Fruit fly (Drosophila melanogaster) whole organism, embryonic: ENCODE results near the gene CG11858.

Experiments used
- Aef1 ChIP-seq: fragments of 200-800 bp; sonication (Bioruptor generic); IDR thresholded peaks from 3 replicates; pipeline ENCODE4 v1.3.6; 2022; ENCODE audit warnings: missing biosample characterization, missing genetic modification characterization
- CG10274 ChIP-seq: fragments of 200-800 bp; sonication (Bioruptor generic); optimal IDR thresholded peaks from 3 replicates; lab custom pipeline; 2017; ENCODE audit warnings: missing biosample characterization, mild to moderate bottlenecking, missing genetic modification characterization
- CG14710 ChIP-seq: fragments of 200-800 bp; sonication (Bioruptor generic); optimal IDR thresholded peaks from 3 replicates; lab custom pipeline; 2019; ENCODE audit warnings: missing biosample characterization, mild to moderate bottlenecking, missing genetic modification characterization, moderate library complexity
- CG15269 ChIP-seq: fragments of 200-800 bp; sonication (Bioruptor generic); optimal IDR thresholded peaks from 2 replicates; lab custom pipeline; 2018; ENCODE audit warnings: missing biosample characterization, mild to moderate bottlenecking, missing genetic modification characterization, moderate library complexity
- CG17612 ChIP-seq: fragments of 200-800 bp; sonication (Bioruptor generic); IDR thresholded peaks from 2 replicates; pipeline ENCODE4 v1.3.6; 2022; ENCODE audit warnings: missing biosample characterization, missing genetic modification characterization
- CG17829 ChIP-seq: fragments of 200-800 bp; optimal IDR thresholded peaks from 2 replicates; lab custom pipeline; 2019; ENCODE audit warnings: missing biosample characterization, mild to moderate bottlenecking, missing genetic modification characterization, moderate library complexity
- CG2875 ChIP-seq: fragments of 200-800 bp; sonication (Bioruptor generic); optimal IDR thresholded peaks from 2 replicates; lab custom pipeline; 2017; ENCODE audit warnings: missing biosample characterization, mild to moderate bottlenecking, missing genetic modification characterization, missing genetic modification reagents
- CG3065 ChIP-seq: fragments of 200-800 bp; sonication (Bioruptor generic); optimal IDR thresholded peaks from 2 replicates; lab custom pipeline; 2016; ENCODE audit warnings: missing biosample characterization, missing genetic modification characterization
- CG32772 ChIP-seq: fragments of 200-800 bp; sonication (Bioruptor generic); IDR thresholded peaks from 2 replicates; pipeline ENCODE4 v1.3.6; 2022; ENCODE audit warnings: missing biosample characterization, missing genetic modification characterization
- CG3847 ChIP-seq: fragments of 200-800 bp; sonication (Bioruptor generic); IDR thresholded peaks from 2 replicates; pipeline ENCODE4 v1.3.6; 2022; ENCODE audit warnings: missing biosample characterization, missing genetic modification characterization
- CG4424 ChIP-seq: fragments of 200-800 bp; sonication (Bioruptor generic); optimal IDR thresholded peaks from 3 replicates; lab custom pipeline; 2016; ENCODE audit warnings: missing biosample characterization, missing genetic modification characterization
- CG4820 ChIP-seq: fragments of 200-800 bp; sonication (Bioruptor generic); optimal IDR thresholded peaks from 3 replicates; lab custom pipeline; 2016; ENCODE audit warnings: missing biosample characterization, missing genetic modification characterization
- CG5180 ChIP-seq: fragments of 200-800 bp; sonication (Bioruptor generic); optimal IDR thresholded peaks from 3 replicates; lab custom pipeline; 2017; ENCODE audit warnings: missing biosample characterization, missing genetic modification characterization, mild to moderate bottlenecking, moderate library complexity, missing genetic modification reagents
- CG6175 ChIP-seq: fragments of 200-800 bp; sonication (Bioruptor generic); IDR thresholded peaks from 3 replicates; pipeline ENCODE4 v1.3.6; 2022; ENCODE audit warnings: missing biosample characterization, missing genetic modification characterization
- CG6689 ChIP-seq: fragments of 200-800 bp; sonication (Bioruptor generic); IDR thresholded peaks from 2 replicates; pipeline ENCODE4 v1.3.6; 2022; ENCODE audit warnings: missing biosample characterization, missing genetic modification characterization
- CG6765 ChIP-seq: fragments of 200-800 bp; sonication (Bioruptor generic); optimal IDR thresholded peaks from 3 replicates; lab custom pipeline; 2017; ENCODE audit warnings: missing biosample characterization, mild to moderate bottlenecking, missing genetic modification characterization
- CG8290 ChIP-seq, 3 experiments: fragments of 200-800 bp; sonication (Bioruptor generic); optimal IDR thresholded peaks; 2 replicates each; lab custom pipeline; 2016 to 2019; ENCODE audit warnings: missing biosample characterization in 3 of 3, missing genetic modification characterization in 3 of 3, mild to moderate bottlenecking in 2 of 3, moderate library complexity in 1 of 3
- CG8944 ChIP-seq: fragments of 200-800 bp; sonication (Bioruptor generic); optimal IDR thresholded peaks from 3 replicates; lab custom pipeline; 2016; ENCODE audit warnings: missing biosample characterization, missing genetic modification characterization
- CG9609 ChIP-seq: fragments of 200-800 bp; sonication (Bioruptor generic); optimal IDR thresholded peaks from 3 replicates; lab custom pipeline; 2016; ENCODE audit warnings: missing biosample characterization, missing genetic modification characterization
- Camta ChIP-seq: fragments of 200-800 bp; sonication (Bioruptor generic); optimal IDR thresholded peaks from 2 replicates; lab custom pipeline; 2016; ENCODE audit warnings: missing biosample characterization, missing genetic modification characterization
- HLH54F ChIP-seq: fragments of 200-800 bp; sonication (Bioruptor generic); optimal IDR thresholded peaks from 3 replicates; lab custom pipeline; 2016; ENCODE audit warnings: missing biosample characterization, missing genetic modification characterization
- HmgZ ChIP-seq: fragments of 200-800 bp; sonication (Bioruptor generic); optimal IDR thresholded peaks from 2 replicates; lab custom pipeline; 2018; ENCODE audit warnings: missing biosample characterization, mild to moderate bottlenecking, missing genetic modification characterization
- Hmr ChIP-seq: fragments of 200-800 bp; sonication (Bioruptor generic); optimal IDR thresholded peaks from 3 replicates; lab custom pipeline; 2017; ENCODE audit warnings: mild to moderate bottlenecking, missing biosample characterization, missing genetic modification reagents, missing genetic modification characterization
- Hr3 ChIP-seq: fragments of 200-800 bp; sonication (Bioruptor generic); optimal IDR thresholded peaks from 3 replicates; lab custom pipeline; 2016; ENCODE audit warnings: missing biosample characterization, missing genetic modification characterization
- Hr39 ChIP-seq: fragments of >200 bp; optimal IDR thresholded peaks from 2 replicates; lab custom pipeline; 2017
- Lim3 ChIP-seq: fragments of 200-800 bp; sonication (Bioruptor generic); IDR thresholded peaks from 2 replicates; pipeline ENCODE4 v1.3.6; 2022; ENCODE audit warnings: missing biosample characterization, missing genetic modification characterization
- Max ChIP-seq: fragments of 200-800 bp; sonication (Bioruptor generic); optimal IDR thresholded peaks from 2 replicates; lab custom pipeline; 2016; ENCODE audit warnings: missing biosample characterization, mild to moderate bottlenecking, missing genetic modification characterization
- Meics ChIP-seq: fragments of 200-800 bp; sonication (Bioruptor generic); optimal IDR thresholded peaks from 2 replicates; lab custom pipeline; 2017; ENCODE audit warnings: missing biosample characterization, mild to moderate bottlenecking, missing genetic modification characterization
- Sox102F ChIP-seq: fragments of 200-800 bp; sonication (Bioruptor generic); optimal IDR thresholded peaks from 2 replicates; lab custom pipeline; 2018; ENCODE audit warnings: missing biosample characterization, mild to moderate bottlenecking, missing genetic modification characterization, moderate library complexity
- Sry-β ChIP-seq: fragments of 200-800 bp; sonication (Bioruptor generic); optimal IDR thresholded peaks from 2 replicates; lab custom pipeline; 2018; ENCODE audit warnings: missing biosample characterization, mild to moderate bottlenecking, missing genetic modification characterization, moderate library complexity
- TFAM ChIP-seq: fragments of 200-800 bp; sonication (Bioruptor generic); optimal IDR thresholded peaks from 2 replicates; lab custom pipeline; 2017; ENCODE audit warnings: missing biosample characterization, missing genetic modification characterization, inconsistent platforms
- Tbp ChIP-seq: fragments of >200 bp; optimal IDR thresholded peaks from 2 replicates; lab custom pipeline; 2018; ENCODE audit warnings: missing biosample characterization, missing genetic modification characterization
- Usf ChIP-seq: fragments of 200-800 bp; sonication (Bioruptor generic); optimal IDR thresholded peaks from 2 replicates; lab custom pipeline; 2017; ENCODE audit warnings: missing genotype, missing biosample characterization, missing genetic modification characterization
- bigmax ChIP-seq: fragments of 200-800 bp; sonication (Bioruptor generic); optimal IDR thresholded peaks from 2 replicates; lab custom pipeline; 2018; ENCODE audit warnings: missing biosample characterization, mild to moderate bottlenecking, missing genetic modification characterization
- br ChIP-seq: fragments of >200 bp; optimal IDR thresholded peaks from 2 replicates; lab custom pipeline; 2017
- ci ChIP-seq: fragments of 200-800 bp; sonication (Bioruptor generic); IDR thresholded peaks from 3 replicates; pipeline ENCODE4 v1.3.6; 2022; ENCODE audit warnings: missing biosample characterization, missing genetic modification characterization
- dimm ChIP-seq: fragments of 200-800 bp; sonication (Bioruptor generic); IDR thresholded peaks from 2 replicates; pipeline ENCODE4 v1.3.6; 2022; ENCODE audit warnings: missing biosample characterization, missing genetic modification characterization
- dm ChIP-seq: fragments of 200-800 bp; sonication (Bioruptor generic); optimal IDR thresholded peaks from 3 replicates; lab custom pipeline; 2016; ENCODE audit warnings: missing biosample characterization, missing genetic modification characterization
- ems ChIP-seq: fragments of 200-800 bp; sonication (Bioruptor generic); optimal IDR thresholded peaks from 3 replicates; lab custom pipeline; 2016; ENCODE audit warnings: missing biosample characterization, missing genetic modification characterization
- esg ChIP-seq: fragments of 200-800 bp; sonication (Bioruptor generic); conservative IDR thresholded peaks from 2 replicates; pipeline ENCODE4 v1.3.6; 2022; ENCODE audit warnings: missing biosample characterization, missing genetic modification characterization
- gce ChIP-seq: fragments of 200-800 bp; sonication (Bioruptor generic); IDR thresholded peaks from 3 replicates; pipeline ENCODE4 v1.3.6; 2022; ENCODE audit warnings: missing biosample characterization, missing genetic modification characterization
- gcm2 ChIP-seq: fragments of 200-800 bp; sonication (Bioruptor generic); optimal IDR thresholded peaks from 2 replicates; lab custom pipeline; 2016; ENCODE audit warnings: missing biosample characterization, missing genetic modification characterization
- gro ChIP-seq: fragments of 200-800 bp; sonication (Bioruptor generic); optimal IDR thresholded peaks from 2 replicates; lab custom pipeline; 2016; ENCODE audit warnings: missing biosample characterization, missing genetic modification characterization
- gsb ChIP-seq: fragments of 200-800 bp; sonication (Bioruptor generic); IDR thresholded peaks from 2 replicates; pipeline ENCODE4 v1.3.6; 2022; ENCODE audit warnings: missing biosample characterization, missing genetic modification characterization
- hkb ChIP-seq, 2 experiments: fragments of 200-800 bp in 1 of 2; fragments of >200 bp in 1 of 2; sonication (Bioruptor generic) in 1 of 2; IDR thresholded peaks in 1 of 2; optimal IDR thresholded peaks in 1 of 2; 2 replicates each; pipeline versions ENCODE4 v1.3.6 to Lab custom; 2017 to 2022; ENCODE audit warnings: missing biosample characterization in 1 of 2, missing genetic modification characterization in 1 of 2
- lmd ChIP-seq: fragments of 200-800 bp; sonication (Bioruptor generic); IDR thresholded peaks from 2 replicates; pipeline ENCODE4 v1.3.6; 2022; ENCODE audit warnings: missing biosample characterization, missing genetic modification characterization
- oc ChIP-seq: fragments of 200-800 bp; sonication (Bioruptor generic); optimal IDR thresholded peaks from 2 replicates; lab custom pipeline; 2018; ENCODE audit warnings: missing biosample characterization, mild to moderate bottlenecking, missing genetic modification characterization, moderate library complexity
- pho ChIP-seq: fragments of 200-800 bp; sonication (Bioruptor generic); optimal IDR thresholded peaks from 2 replicates; lab custom pipeline; 2016; ENCODE audit warnings: missing biosample characterization, missing genetic modification characterization
- pum ChIP-seq: fragments of 200-800 bp; sonication (Bioruptor generic); optimal IDR thresholded peaks from 2 replicates; lab custom pipeline; 2016; ENCODE audit warnings: missing biosample characterization, missing genetic modification characterization
- sd ChIP-seq: fragments of 200-800 bp; sonication (Bioruptor generic); optimal IDR thresholded peaks from 3 replicates; lab custom pipeline; 2018; ENCODE audit warnings: missing biosample characterization, mild to moderate bottlenecking, missing genetic modification characterization, moderate library complexity
- sens-2 ChIP-seq: fragments of 200-800 bp; sonication (Bioruptor generic); IDR thresholded peaks from 2 replicates; pipeline ENCODE4 v1.3.6; 2022; ENCODE audit warnings: missing biosample characterization, missing genetic modification characterization
- shn ChIP-seq: fragments of 200-800 bp; sonication (Bioruptor generic); optimal IDR thresholded peaks from 3 replicates; lab custom pipeline; 2016; ENCODE audit warnings: missing biosample characterization, missing genetic modification characterization
- slbo ChIP-seq: fragments of 200-800 bp; sonication (Bioruptor generic); IDR thresholded peaks from 2 replicates; pipeline ENCODE4 v1.3.6; 2022; ENCODE audit warnings: missing biosample characterization, missing genetic modification characterization

The CG11858 gene

dm6 chr3R:25281165-25281564 lies 18.6 kb downstream of the CG11858 start, which contains the start of gene CG11892 (continued):
- TF ChIP-seq CG32772 (GFP tag; lab: Robert Waterston, UW) (no peak), CG8944 (GFP tag; lab: Kevin White, UChicago) (no peak), CG6175 (no peak), pho (GFP tag; lab: Kevin White, UChicago) (no peak), Meics (peak; percentile 55), Hmr (GFP tag; lab: Kevin White, UChicago) (peak; percentile 73), shn (GFP tag; lab: Kevin White, UChicago) (no peak), CG3065 (no peak), CG4424 (GFP tag; lab: Kevin White, UChicago) (no peak), Camta (GFP tag; lab: Kevin White, UChicago) (no peak), HmgZ (tag; lab: Kevin White, UChicago) (peak; percentile 32), Tbp (GFP tag; lab: Kevin White, UChicago) (no peak), dimm (GFP tag; lab: Robert Waterston, UW) (no peak), Max (no peak), HLH54F (GFP tag; lab: Kevin White, UChicago) (no peak), gcm2 (GFP tag; lab: Kevin White, UChicago) (no peak), CG10274 (GFP tag; lab: Kevin White, UChicago) (no peak), CG2875 (GFP tag; lab: Kevin White, UChicago) (no peak), CG8290 (GFP tag; optimal IDR thresholded peaks at IDR 0.05; lab: Kevin White, UChicago) (no peak), CG8290 (tag; optimal IDR thresholded peaks at IDR 0.05; lab: Kevin White, UChicago) (peak in 1 of 2 experiments; percentile 93), gsb (GFP tag; lab: Robert Waterston, UW) (no peak), esg (no peak), sens-2 (GFP tag; lab: Robert Waterston, UW) (no peak), oc (tag; lab: Kevin White, UChicago) (no peak), CG3847 (GFP tag; lab: Robert Waterston, UW) (no peak), CG6689 (GFP tag; lab: Robert Waterston, UW) (no peak), bigmax (GFP tag; lab: Kevin White, UChicago) (no peak), CG15269 (tag; lab: Kevin White, UChicago) (peak; percentile 60), Sry-β (GFP tag; lab: Kevin White, UChicago) (no peak), slbo (GFP tag; lab: Robert Waterston, UW) (no peak), Aef1 (no peak), CG4820 (GFP tag; lab: Kevin White, UChicago) (no peak), br (no peak), dm (GFP tag; lab: Kevin White, UChicago) (no peak), hkb (optimal IDR thresholded peaks at IDR 0.05; lab: Kevin White, UChicago) (no peak), hkb (GFP tag; IDR thresholded peaks at IDR 0.05; lab: Robert Waterston, UW) (peak; percentile 27; the same call in 1 of the 2 replicates), CG9609 (GFP tag; lab: Kevin White, UChicago) (no peak), CG6765 (GFP tag; lab: Kevin White, UChicago) (peak; percentile 30), Lim3 (no peak), gro (GFP tag; lab: Kevin White, UChicago) (no peak), CG14710 (tag; lab: Kevin White, UChicago) (no peak), gce (no peak), sd (tag; lab: Kevin White, UChicago) (peak; percentile 31), Sox102F (GFP tag; lab: Kevin White, UChicago) (peak; percentile 37), Hr39 (lab: Kevin White, UChicago) (no peak), ems (GFP tag; lab: Kevin White, UChicago) (no peak), CG17612 (GFP tag; lab: Robert Waterston, UW) (no peak), TFAM (GFP tag; lab: Kevin White, UChicago) (no peak), pum (GFP tag; lab: Kevin White, UChicago) (no peak), Hr3 (GFP tag; lab: Kevin White, UChicago) (no peak), ci (peak; percentile 69; the same call in 1 of the 3 replicates), Usf (GFP tag; lab: Kevin White, UChicago) (no peak), CG5180 (GFP tag; lab: Kevin White, UChicago) (peak; percentile 33), CG17829 (tag; lab: Kevin White, UChicago) (no peak), lmd (GFP tag; lab: Robert Waterston, UW) (no peak)
